Fruit fly (Drosophila melanogaster) whole organism, adult: ENCODE measurements around the gene CG3679.

Experiments used
- CG11617 ChIP-seq: fragments of 200-800 bp; sonication (Bioruptor generic); optimal IDR thresholded peaks from 2 replicates; lab custom pipeline; 2017; ENCODE audit warnings: mild to moderate bottlenecking, missing biosample characterization, missing genetic modification reagents, missing genetic modification characterization
- CG12768 ChIP-seq: fragments of 200-800 bp; sonication (Bioruptor generic); optimal IDR thresholded peaks from 2 replicates; lab custom pipeline; 2017; ENCODE audit warnings: missing biosample characterization, missing genetic modification characterization, mild to moderate bottlenecking, moderate library complexity, missing genetic modification reagents
- CG14711 ChIP-seq: fragments of 200-800 bp; sonication (Bioruptor generic); optimal IDR thresholded peaks from 2 replicates; lab custom pipeline; 2018; ENCODE audit warnings: missing biosample characterization, mild to moderate bottlenecking, missing genetic modification characterization, moderate library complexity
- CG1620 ChIP-seq: fragments of 200-800 bp; sonication (Bioruptor generic); optimal IDR thresholded peaks from 2 replicates; lab custom pipeline; 2016; ENCODE audit warnings: missing biosample characterization, missing genetic modification characterization
- CG33017 ChIP-seq: fragments of 200-800 bp; sonication (Bioruptor generic); optimal IDR thresholded peaks from 2 replicates; lab custom pipeline; 2018; ENCODE audit warnings: missing biosample characterization, mild to moderate bottlenecking, missing genetic modification characterization, moderate library complexity
- CG7045 ChIP-seq: fragments of 200-800 bp; sonication (Bioruptor generic); optimal IDR thresholded peaks from 2 replicates; lab custom pipeline; 2017; ENCODE audit warnings: missing biosample characterization, mild to moderate bottlenecking, missing genetic modification characterization
- Crg-1 ChIP-seq: fragments of 200-800 bp; sonication (Bioruptor generic); optimal IDR thresholded peaks from 2 replicates; lab custom pipeline; 2016; ENCODE audit warnings: missing biosample characterization, missing genetic modification characterization
- bab1 ChIP-seq: fragments of 200-800 bp; sonication (Bioruptor generic); optimal IDR thresholded peaks from 3 replicates; lab custom pipeline; 2019; ENCODE audit warnings: missing biosample characterization, mild to moderate bottlenecking, missing genetic modification characterization, moderate library complexity
- cic ChIP-seq: fragments of 200-800 bp; sonication (Bioruptor generic); optimal IDR thresholded peaks from 2 replicates; lab custom pipeline; 2017; ENCODE audit warnings: missing biosample characterization, mild to moderate bottlenecking, missing genetic modification characterization, moderate library complexity
- cnc ChIP-seq, 2 experiments: fragments of >200 bp; optimal IDR thresholded peaks; 2 replicates each; lab custom pipeline; 2017
- pad ChIP-seq: fragments of 200-800 bp; sonication (Bioruptor generic); optimal IDR thresholded peaks from 3 replicates; lab custom pipeline; 2017; ENCODE audit warnings: missing biosample characterization, missing genetic modification characterization, mild to moderate bottlenecking, moderate library complexity, missing genetic modification reagents
- tj ChIP-seq: fragments of 200-800 bp; sonication (Bioruptor generic); optimal IDR thresholded peaks from 3 replicates; lab custom pipeline; 2017; ENCODE audit warnings: missing biosample characterization, mild to moderate bottlenecking, missing genetic modification characterization, moderate library complexity
- toe ChIP-seq: fragments of 200-800 bp; sonication (Bioruptor generic); optimal IDR thresholded peaks from 2 replicates; lab custom pipeline; 2016; ENCODE audit warnings: missing biosample characterization, missing genetic modification characterization

- TF ChIP-seq tj (GFP tag; lab: Kevin White, UChicago): no peak
- peak; percentile 14 for TF ChIP-seq bab1 (GFP tag; lab: Kevin White, UChicago)
- TF ChIP-seq toe (GFP tag; lab: Kevin White, UChicago): no peak
- no peak for TF ChIP-seq cic (GFP tag; lab: Kevin White, UChicago)
- no peak for TF ChIP-seq Crg-1 (GFP tag; lab: Kevin White, UChicago)
- TF ChIP-seq CG7045 (GFP tag; lab: Kevin White, UChicago): no peak
- TF ChIP-seq CG33017: peak; percentile 41
- peak; percentile 32 for TF ChIP-seq CG11617 (GFP tag; lab: Kevin White, UChicago)
- no peak for TF ChIP-seq cnc (optimal IDR thresholded peaks at IDR 0.05; lab: Kevin White, UChicago)
- TF ChIP-seq CG14711 (tag; lab: Kevin White, UChicago): peak; percentile 36
- no peak for TF ChIP-seq CG1620
- TF ChIP-seq pad (GFP tag; lab: Kevin White, UChicago): peak; percentile 13
- TF ChIP-seq CG12768 (GFP tag; lab: Kevin White, UChicago): no peak
Observed at dm6 chrX:16285186-16285585, 18.5 kb upstream of the CG3679 start.
